Fruit fly (Drosophila melanogaster) whole organism, embryonic: ENCODE data around the gene Qsox2.

Experiments
- ATbp ChIP-seq: fragments of 200-800 bp; sonication (Bioruptor generic); optimal IDR thresholded peaks from 2 replicates; lab custom pipeline; 2017; ENCODE audit warnings: missing biosample characterization, mild to moderate bottlenecking, missing genetic modification characterization, missing genetic modification reagents
- Atf-2 ChIP-seq: fragments of 200-800 bp; sonication (Bioruptor generic); optimal IDR thresholded peaks from 2 replicates; lab custom pipeline; 2016; ENCODE audit warnings: missing biosample characterization, missing genetic modification characterization
- CG10147 ChIP-seq: fragments of 200-800 bp; sonication (Bioruptor generic); optimal IDR thresholded peaks from 2 replicates; lab custom pipeline; 2019; ENCODE audit warnings: missing biosample characterization, mild to moderate bottlenecking, missing genetic modification characterization, moderate library complexity
- CG11093 ChIP-seq: fragments of 200-800 bp; sonication (Bioruptor generic); IDR thresholded peaks from 3 replicates; pipeline ENCODE4 v1.3.6; 2022; ENCODE audit warnings: missing biosample characterization, missing genetic modification characterization
- CG11504 ChIP-seq: fragments of 200-800 bp; sonication (Bioruptor generic); optimal IDR thresholded peaks from 3 replicates; lab custom pipeline; 2019; ENCODE audit warnings: missing biosample characterization, mild to moderate bottlenecking, missing genetic modification characterization, moderate library complexity
- CG11723 ChIP-seq: fragments of 200-800 bp; sonication (Bioruptor generic); optimal IDR thresholded peaks from 2 replicates; lab custom pipeline; 2017; ENCODE audit warnings: missing biosample characterization, mild to moderate bottlenecking, missing genetic modification characterization
- CG12071 ChIP-seq: fragments of 200-800 bp; sonication (Bioruptor generic); optimal IDR thresholded peaks from 3 replicates; lab custom pipeline; 2018; ENCODE audit warnings: missing biosample characterization, mild to moderate bottlenecking, missing genetic modification characterization
- CG13624 ChIP-seq: fragments of 200-800 bp; sonication (Bioruptor generic); optimal IDR thresholded peaks from 2 replicates; lab custom pipeline; 2016; ENCODE audit warnings: missing biosample characterization, missing genetic modification characterization
- CG15601 ChIP-seq: fragments of 200-800 bp; sonication (Bioruptor generic); optimal IDR thresholded peaks from 3 replicates; lab custom pipeline; 2019; ENCODE audit warnings: missing biosample characterization, mild to moderate bottlenecking, missing genetic modification characterization, moderate library complexity
- CG1647 ChIP-seq: fragments of 200-800 bp; sonication (Bioruptor generic); optimal IDR thresholded peaks from 3 replicates; lab custom pipeline; 2016; ENCODE audit warnings: missing biosample characterization, missing genetic modification characterization
- CG2875 ChIP-seq: fragments of 200-800 bp; sonication (Bioruptor generic); optimal IDR thresholded peaks from 2 replicates; lab custom pipeline; 2017; ENCODE audit warnings: missing biosample characterization, mild to moderate bottlenecking, missing genetic modification characterization, missing genetic modification reagents
- CG30020 ChIP-seq: fragments of 200-800 bp; optimal IDR thresholded peaks from 2 replicates; lab custom pipeline; 2019; ENCODE audit warnings: missing biosample characterization, mild to moderate bottlenecking, missing genetic modification characterization, moderate library complexity
- CG30431 ChIP-seq: fragments of 200-800 bp; sonication (Bioruptor generic); optimal IDR thresholded peaks from 2 replicates; lab custom pipeline; 2017; ENCODE audit warnings: missing biosample characterization, missing genetic modification characterization
- CG3163 ChIP-seq: fragments of 200-800 bp; sonication (Bioruptor generic); optimal IDR thresholded peaks from 3 replicates; lab custom pipeline; 2016; ENCODE audit warnings: missing biosample characterization, missing genetic modification characterization
- CG32767 ChIP-seq: fragments of 200-800 bp; sonication (Bioruptor generic); IDR thresholded peaks from 2 replicates; pipeline ENCODE4 v1.3.6; 2022; ENCODE audit warnings: missing biosample characterization, missing genetic modification characterization
- CG4404 ChIP-seq: fragments of 200-800 bp; sonication (Bioruptor generic); IDR thresholded peaks from 2 replicates; pipeline ENCODE4 v1.3.6; 2022; ENCODE audit warnings: missing biosample characterization, missing genetic modification characterization
- CG4424 ChIP-seq: fragments of 200-800 bp; sonication (Bioruptor generic); optimal IDR thresholded peaks from 3 replicates; lab custom pipeline; 2016; ENCODE audit warnings: missing biosample characterization, missing genetic modification characterization
- CG6175 ChIP-seq: fragments of 200-800 bp; sonication (Bioruptor generic); IDR thresholded peaks from 3 replicates; pipeline ENCODE4 v1.3.6; 2022; ENCODE audit warnings: missing biosample characterization, missing genetic modification characterization
- CG6272 ChIP-seq: fragments of 200-800 bp; sonication (Bioruptor generic); IDR thresholded peaks from 2 replicates; pipeline ENCODE4 v1.3.6; 2022; ENCODE audit warnings: missing biosample characterization, missing genetic modification characterization
- CG8359 ChIP-seq: fragments of 200-800 bp; sonication (Bioruptor generic); optimal IDR thresholded peaks from 2 replicates; lab custom pipeline; 2017; ENCODE audit warnings: missing biosample characterization, mild to moderate bottlenecking, missing genetic modification characterization, borderline replicate concordance
- Dip3 ChIP-seq: fragments of 200-800 bp; sonication (Bioruptor generic); optimal IDR thresholded peaks from 3 replicates; lab custom pipeline; 2016; ENCODE audit warnings: missing biosample characterization, missing genetic modification characterization
- E2f2 ChIP-seq: fragments of 200-800 bp; sonication (Bioruptor generic); IDR thresholded peaks from 2 replicates; pipeline ENCODE4 v1.3.6; 2022; ENCODE audit warnings: missing biosample characterization, missing genetic modification characterization
- MESR4 ChIP-seq: fragments of 200-800 bp; sonication (Bioruptor generic); optimal IDR thresholded peaks from 2 replicates; lab custom pipeline; 2018; ENCODE audit warnings: missing biosample characterization, mild to moderate bottlenecking, missing genetic modification characterization, moderate library complexity
- NfI ChIP-seq: fragments of 200-800 bp; sonication (Bioruptor generic); optimal IDR thresholded peaks from 3 replicates; lab custom pipeline; 2018; ENCODE audit warnings: missing biosample characterization, mild to moderate bottlenecking, missing genetic modification characterization, moderate library complexity
- Oli ChIP-seq: fragments of 200-800 bp; sonication (Bioruptor generic); optimal IDR thresholded peaks from 2 replicates; lab custom pipeline; 2018; ENCODE audit warnings: missing biosample characterization, mild to moderate bottlenecking, missing genetic modification characterization, moderate library complexity
- Scr ChIP-seq: fragments of 200-800 bp; sonication (Bioruptor generic); IDR thresholded peaks from 2 replicates; pipeline ENCODE4 v1.3.6; 2022; ENCODE audit warnings: missing biosample characterization, missing genetic modification characterization; ENCODE audit not compliant: partially characterized antibody
- Vsx1 ChIP-seq: fragments of 200-800 bp; sonication (Bioruptor generic); optimal IDR thresholded peaks from 2 replicates; lab custom pipeline; 2017; ENCODE audit warnings: missing biosample characterization, mild to moderate bottlenecking, missing genetic modification characterization, missing genetic modification reagents
- amos ChIP-seq: fragments of 200-800 bp; sonication (Bioruptor generic); IDR thresholded peaks from 2 replicates; pipeline ENCODE4 v1.3.6; 2022; ENCODE audit warnings: missing biosample characterization, missing genetic modification characterization; ENCODE audit not compliant: partially characterized antibody
- ara ChIP-seq: fragments of 200-800 bp; sonication (Bioruptor generic); IDR thresholded peaks from 2 replicates; pipeline ENCODE4 v1.3.6; 2022; ENCODE audit warnings: missing biosample characterization, missing genetic modification characterization
- cato ChIP-seq: fragments of 200-800 bp; sonication (Bioruptor generic); optimal IDR thresholded peaks from 2 replicates; lab custom pipeline; 2016; ENCODE audit warnings: missing biosample characterization, missing genetic modification characterization, borderline replicate concordance
- ci ChIP-seq: fragments of 200-800 bp; sonication (Bioruptor generic); IDR thresholded peaks from 3 replicates; pipeline ENCODE4 v1.3.6; 2022; ENCODE audit warnings: missing biosample characterization, missing genetic modification characterization
- exex ChIP-seq: fragments of 200-800 bp; sonication (Bioruptor generic); optimal IDR thresholded peaks from 4 replicates; lab custom pipeline; 2018; ENCODE audit warnings: missing biosample characterization, mild to moderate bottlenecking, missing genetic modification characterization, moderate library complexity
- fd102C ChIP-seq: fragments of 200-800 bp; sonication (Bioruptor generic); optimal IDR thresholded peaks from 2 replicates; lab custom pipeline; 2018; ENCODE audit warnings: missing biosample characterization, mild to moderate bottlenecking, missing genetic modification characterization, moderate library complexity
- ftz-f1 ChIP-seq: fragments of 200-800 bp; sonication (Bioruptor generic); optimal IDR thresholded peaks from 2 replicates; lab custom pipeline; 2016; ENCODE audit warnings: missing biosample characterization, missing genetic modification characterization
- inv ChIP-seq: fragments of 200-800 bp; sonication (Bioruptor generic); IDR thresholded peaks from 2 replicates; pipeline ENCODE4 v1.3.6; 2022; ENCODE audit warnings: missing biosample characterization, missing genetic modification characterization; ENCODE audit not compliant: partially characterized antibody
- jing ChIP-seq: fragments of 200-800 bp; sonication (Bioruptor generic); optimal IDR thresholded peaks from 2 replicates; lab custom pipeline; 2018; ENCODE audit warnings: missing biosample characterization, mild to moderate bottlenecking, missing genetic modification characterization
- kah ChIP-seq: fragments of 200-800 bp; sonication (Bioruptor generic); optimal IDR thresholded peaks from 2 replicates; lab custom pipeline; 2018; ENCODE audit warnings: missing biosample characterization, mild to moderate bottlenecking, missing genetic modification characterization
- kni ChIP-seq: fragments of 200-800 bp; sonication (Bioruptor generic); optimal IDR thresholded peaks from 3 replicates; lab custom pipeline; 2017; ENCODE audit warnings: mild to moderate bottlenecking, missing biosample characterization, missing genetic modification reagents, missing genetic modification characterization
- nau ChIP-seq: fragments of 200-800 bp; sonication (Bioruptor generic); optimal IDR thresholded peaks from 3 replicates; lab custom pipeline; 2017; ENCODE audit warnings: missing biosample characterization, mild to moderate bottlenecking, missing genetic modification characterization, missing genetic modification reagents
- pita ChIP-seq: fragments of 200-800 bp; sonication (Bioruptor generic); optimal IDR thresholded peaks from 2 replicates; lab custom pipeline; 2017; ENCODE audit warnings: missing biosample characterization, mild to moderate bottlenecking, missing genetic modification characterization
- run ChIP-seq: fragments of 200-800 bp; sonication (Bioruptor generic); optimal IDR thresholded peaks from 3 replicates; lab custom pipeline; 2018; ENCODE audit warnings: missing biosample characterization, mild to moderate bottlenecking, missing genetic modification characterization
- sug ChIP-seq: fragments of 200-800 bp; optimal IDR thresholded peaks from 2 replicates; lab custom pipeline; 2019; ENCODE audit warnings: missing biosample characterization, mild to moderate bottlenecking, missing genetic modification characterization, moderate library complexity
- tgo ChIP-seq: fragments of 200-800 bp; sonication (Bioruptor generic); IDR thresholded peaks from 3 replicates; pipeline ENCODE4 v1.3.6; 2022; ENCODE audit warnings: missing biosample characterization, missing genetic modification characterization
- usp ChIP-seq: fragments of >200 bp; optimal IDR thresholded peaks from 2 replicates; lab custom pipeline; 2017; ENCODE audit warnings: missing biosample characterization, missing genetic modification characterization
- vnd ChIP-seq: fragments of 200-800 bp; sonication (Bioruptor generic); IDR thresholded peaks from 3 replicates; pipeline ENCODE4 v1.3.6; 2022; ENCODE audit warnings: missing biosample characterization, missing genetic modification characterization; ENCODE audit not compliant: partially characterized antibody

The Qsox2 gene

DNA sequence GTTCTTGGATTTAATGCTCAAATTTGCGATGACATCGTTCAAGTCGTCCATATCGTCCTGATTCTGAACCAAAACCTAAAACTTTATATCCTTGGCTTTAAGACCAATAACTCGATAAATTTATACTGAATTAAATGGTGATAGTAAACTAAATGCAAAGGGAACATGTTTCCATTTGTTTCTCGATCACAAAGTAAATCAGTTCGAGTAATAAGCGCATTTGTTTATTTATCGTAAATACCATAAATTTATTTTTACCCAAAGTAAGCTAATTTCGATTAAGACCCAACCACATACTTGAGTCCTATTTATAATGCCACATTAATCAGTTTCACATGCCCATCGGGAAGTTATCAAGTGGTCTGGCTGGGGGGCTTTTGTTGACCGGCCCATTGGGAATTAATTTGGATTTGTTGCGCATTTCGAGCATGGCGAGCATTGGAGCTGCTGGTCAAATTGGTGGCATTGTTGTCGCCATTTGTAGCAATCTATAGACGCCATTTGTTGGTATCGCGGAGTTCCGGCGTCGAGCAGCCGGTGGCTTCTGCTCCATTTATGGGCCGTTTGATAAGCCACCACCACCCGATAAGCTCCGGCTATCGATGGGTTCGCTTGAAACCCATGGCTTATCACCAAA lies 44.0 kb upstream of the Qsox2 start, which contains the start of gene CG31174:
TSS of gene CG31174 (minus strand) at position 51 of the 637 bp plus-strand sequence.
- TF ChIP-seq MESR4 (GFP tag; lab: Kevin White, UChicago) (no peak), ci (GFP tag; lab: Robert Waterston, UW) (peak; percentile 19; the same call in 1 of the 3 replicates), vnd (0 out of 3 replicates have a peak, but pooled peaks have one; percentile 14), CG6175 (GFP tag; lab: Robert Waterston, UW) (peak; percentile 77), exex (tag; lab: Kevin White, UChicago) (peak; percentile 83), sug (tag; lab: Kevin White, UChicago) (peak; percentile 97), ara (no peak), run (tag; lab: Kevin White, UChicago) (peak; percentile 38)

DNA sequence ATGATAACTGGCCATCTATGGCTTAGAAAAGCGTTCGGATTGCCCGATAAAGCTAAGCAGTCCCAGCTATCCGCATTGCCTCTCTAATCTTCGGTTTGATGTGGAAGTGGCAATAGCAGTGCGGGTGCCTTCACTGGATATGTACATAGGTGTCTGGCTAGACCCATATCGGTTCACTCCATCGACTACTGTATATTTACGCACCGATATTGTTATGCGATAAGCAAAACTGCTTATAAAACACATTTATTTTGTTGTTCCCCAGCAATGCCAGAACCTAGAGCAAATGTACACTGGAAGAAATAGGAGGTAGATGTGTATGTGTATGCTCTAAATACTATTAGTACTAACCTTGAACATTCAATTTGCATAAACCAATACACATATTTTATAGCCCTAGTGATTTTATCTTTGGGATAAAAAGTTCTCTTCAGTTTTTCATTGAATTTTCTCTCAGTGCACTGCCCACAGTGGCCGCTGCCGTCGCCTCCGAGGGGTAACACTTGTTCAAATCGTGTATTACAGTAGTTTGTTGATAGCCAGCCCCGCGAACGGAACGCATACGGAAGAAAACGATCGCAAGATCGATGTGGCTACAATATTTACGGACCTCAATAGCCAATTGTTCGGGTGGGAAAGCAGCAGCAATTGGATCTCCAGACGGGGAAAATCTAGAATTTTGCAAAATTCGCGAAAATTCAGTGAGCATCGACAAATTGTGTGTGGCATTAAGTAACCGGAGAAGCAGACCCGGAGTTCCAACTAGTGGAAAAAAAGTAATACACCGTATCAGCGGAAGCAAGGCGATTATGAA lies 43.2 kb upstream of the Qsox2 start, which contains the start of gene CG31431:
TSS of gene CG31431 (plus strand) at position 524 of the 814 bp plus-strand sequence.
- peak; percentile 92 for TF ChIP-seq CG2875 (GFP tag; lab: Kevin White, UChicago)
- no peak for TF ChIP-seq usp (GFP tag; lab: Kevin White, UChicago)
- TF ChIP-seq jing (GFP tag; lab: Kevin White, UChicago), result peak; percentile 94
- peak; percentile 93 for TF ChIP-seq nau
- peak; percentile 77 for TF ChIP-seq CG30020 (tag; lab: Kevin White, UChicago)
- TF ChIP-seq CG3163 (GFP tag; lab: Kevin White, UChicago), result peak; percentile 88
- TF ChIP-seq CG8359 (GFP tag; lab: Kevin White, UChicago), result peak; percentile 90
- peak; percentile 90 for TF ChIP-seq CG15601 (tag; lab: Kevin White, UChicago)
- TF ChIP-seq CG4404 (GFP tag; lab: Robert Waterston, UW), result peak; percentile 96
- peak; percentile 91 for TF ChIP-seq Vsx1 (GFP tag; lab: Kevin White, UChicago)
- TF ChIP-seq ATbp (GFP tag; lab: Kevin White, UChicago), result peak; percentile 94
- peak; percentile 97 for TF ChIP-seq Dip3 (GFP tag; lab: Kevin White, UChicago)
- no peak for TF ChIP-seq amos (GFP tag; lab: Robert Waterston, UW)
- TF ChIP-seq pita (GFP tag; lab: Kevin White, UChicago), result no peak
- TF ChIP-seq CG12071 (GFP tag; lab: Kevin White, UChicago), result peak; percentile 97
- no peak for TF ChIP-seq Scr
- peak; percentile 83 for TF ChIP-seq ftz-f1 (GFP tag; lab: Kevin White, UChicago)
- TF ChIP-seq NfI (GFP tag; lab: Kevin White, UChicago), result peak; percentile 96
- TF ChIP-seq Atf-2 (GFP tag; lab: Kevin White, UChicago), result peak; percentile 96
- peak; percentile 98 for TF ChIP-seq tgo (GFP tag; lab: Robert Waterston, UW)
- peak; percentile 95 for TF ChIP-seq CG1647 (GFP tag; lab: Kevin White, UChicago)
- peak; percentile 92 for TF ChIP-seq CG30431 (GFP tag; lab: Kevin White, UChicago)
- TF ChIP-seq CG10147 (GFP tag; lab: Kevin White, UChicago), result peak; percentile 95
- peak; percentile 94 for TF ChIP-seq CG11093 (GFP tag; lab: Robert Waterston, UW)
- peak; percentile 88 for TF ChIP-seq CG11723 (GFP tag; lab: Kevin White, UChicago)
- peak; percentile 96 for TF ChIP-seq CG11504 (tag; lab: Kevin White, UChicago)
- peak; percentile 93 for TF ChIP-seq kah
- TF ChIP-seq inv, result no peak
- TF ChIP-seq kni (GFP tag; lab: Kevin White, UChicago), result peak; percentile 89
- TF ChIP-seq vnd, result no peak
- TF ChIP-seq E2f2 (GFP tag; lab: Robert Waterston, UW), result peak; percentile 81
- TF ChIP-seq Oli (tag; lab: Kevin White, UChicago), result peak; percentile 96
- peak; percentile 96 for TF ChIP-seq CG4424 (GFP tag; lab: Kevin White, UChicago)
- TF ChIP-seq cato (GFP tag; lab: Kevin White, UChicago), result peak; percentile 93
- TF ChIP-seq CG32767 (GFP tag; lab: Robert Waterston, UW), result peak; percentile 92
- TF ChIP-seq CG6272 (GFP tag; lab: Robert Waterston, UW), result peak; percentile 94
- TF ChIP-seq fd102C (GFP tag; lab: Kevin White, UChicago), result peak; percentile 75
- TF ChIP-seq CG13624 (GFP tag; lab: Kevin White, UChicago), result peak; percentile 98
